Worm (Caenorhabditis elegans): ENCODE data around the gene lin-49.

lin-49 gene

DNA sequence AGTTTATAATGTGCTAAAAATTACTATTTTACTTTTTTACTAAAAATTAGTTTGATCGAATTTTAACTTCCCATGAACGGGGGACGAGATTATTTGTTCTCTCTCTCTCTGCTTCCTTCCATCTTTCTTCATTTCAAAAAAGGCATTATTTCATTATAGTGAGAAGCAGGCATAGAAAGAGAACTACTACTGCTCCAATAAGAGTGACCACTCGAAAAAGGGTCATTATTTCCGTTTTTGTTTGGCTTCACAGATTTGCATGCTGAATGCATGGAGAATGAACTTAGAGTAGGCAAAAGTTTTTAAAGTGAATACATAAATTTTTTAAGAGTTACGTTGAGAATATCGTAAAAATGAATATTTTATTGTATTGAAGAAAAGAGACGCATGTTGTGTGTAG lies 49.8 kb upstream of the lin-49 start:
- TF ChIP-seq lin-39 (tag; optimal IDR thresholded peaks at IDR 0.05) (no peak), mdl-1 (tag; optimal IDR thresholded peaks at IDR 0.05) (no peak), nhr-11 (tag; optimal IDR thresholded peaks at IDR 0.05) (no peak), elt-3 (tag; optimal IDR thresholded peaks at IDR 0.05) (no peak), unc-55 (GFP tag; optimal IDR thresholded peaks at IDR 0.05) (no peak), crh-2 (tag; optimal IDR thresholded peaks at IDR 0.05) (no peak), ama-1 (optimal IDR thresholded peaks at IDR 0.05) (no peak), nhr-10 (tag; optimal IDR thresholded peaks at IDR 0.05) (no peak), sem-4 (tag; optimal IDR thresholded peaks at IDR 0.05) (no peak)

DNA sequence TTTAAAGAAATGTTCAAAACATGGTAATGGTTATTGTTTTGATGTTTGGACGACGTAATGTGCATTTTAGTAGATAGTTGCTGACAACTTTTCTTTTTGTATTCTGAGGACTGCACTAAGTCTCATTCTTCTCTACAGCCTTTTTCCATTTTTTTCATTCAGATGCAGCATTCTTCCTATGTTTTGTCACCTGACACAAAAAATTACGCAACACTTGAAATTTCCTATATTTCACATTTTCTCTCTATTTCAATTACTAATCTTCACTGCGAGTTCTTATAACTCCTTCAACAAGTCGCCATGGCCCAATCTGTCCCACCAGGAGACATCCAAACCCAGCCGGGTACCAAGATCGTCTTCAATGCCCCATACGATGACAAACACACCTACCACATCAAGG lies 49.3 kb upstream of the lin-49 start, which contains the start of gene Y59H11AM.1:
TSS of gene Y59H11AM.1 (plus strand) at position 301 of the 400 bp plus-strand sequence.
- no peak for TF ChIP-seq peb-1 (tag; optimal IDR thresholded peaks at IDR 0.05)
- TF ChIP-seq nhr-23 (tag; optimal IDR thresholded peaks at IDR 0.05), result no peak
- TF ChIP-seq F13H6.1 (tag; optimal IDR thresholded peaks at IDR 0.05), result no peak
- TF ChIP-seq ama-1 (optimal IDR thresholded peaks at IDR 0.05), result no peak
- TF ChIP-seq sma-9 (GFP tag; optimal IDR thresholded peaks at IDR 0.05), result no peak
- TF ChIP-seq sma-9 (tag; optimal IDR thresholded peaks at IDR 0.05), result no peak
- no peak for TF ChIP-seq mab-5 (tag; optimal IDR thresholded peaks at IDR 0.05)
- TF ChIP-seq sem-4 (tag; optimal IDR thresholded peaks at IDR 0.05), result no peak
- TF ChIP-seq crh-2 (tag; optimal IDR thresholded peaks at IDR 0.05), result no peak
- TF ChIP-seq ztf-1 (GFP tag; conservative IDR thresholded peaks at IDR 0.05), result no peak

DNA sequence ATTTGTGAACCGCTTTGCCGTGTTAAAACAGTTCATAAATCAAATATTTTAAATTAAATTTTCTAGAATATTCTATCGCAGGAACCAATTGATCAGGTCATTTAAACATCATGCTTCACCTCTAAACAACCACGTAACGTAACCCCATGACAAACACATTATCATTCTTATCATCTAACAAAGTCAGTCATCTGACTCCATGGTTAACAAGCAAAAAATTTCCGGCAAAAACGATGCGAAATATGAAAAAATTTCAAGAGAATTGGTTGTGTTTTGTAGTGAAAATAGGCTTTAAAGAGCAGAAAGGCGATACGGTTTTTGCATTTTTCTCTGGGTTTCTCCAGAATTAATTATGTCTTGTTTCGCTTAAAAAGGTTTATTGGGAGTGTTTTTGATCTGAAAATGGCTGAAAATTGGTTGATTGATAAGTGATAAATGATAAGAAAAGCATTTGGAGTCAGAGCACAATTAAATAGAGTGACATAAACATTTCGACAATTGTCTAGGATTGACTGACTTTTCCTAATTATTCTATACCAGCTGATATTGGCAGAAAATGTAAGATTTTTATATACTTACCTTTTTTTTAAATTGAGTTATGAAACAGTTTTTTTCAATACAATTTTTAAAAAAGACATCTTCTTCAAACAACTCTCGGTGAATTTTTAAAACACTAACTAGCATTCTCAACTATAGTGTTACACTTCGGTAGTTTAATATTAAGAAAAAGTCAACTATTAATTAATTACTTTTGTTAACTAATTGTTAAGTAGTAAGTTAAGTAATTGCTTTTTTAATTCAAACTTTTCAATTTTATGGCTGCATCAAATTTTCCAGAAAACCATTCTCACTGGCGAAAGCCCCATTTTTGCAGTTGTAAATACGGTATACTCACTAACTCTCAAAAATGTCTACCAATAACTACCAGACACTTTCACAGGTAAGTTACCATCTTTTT lies 35.1 kb upstream of the lin-49 start, which contains the start of gene catp-7:
TSS of gene catp-7 (plus strand) at position 908 of the 958 bp plus-strand sequence.
- peak; percentile 56 for TF ChIP-seq fos-1 (tag; optimal IDR thresholded peaks at IDR 0.05)
- no peak for TF ChIP-seq ztf-1 (GFP tag; conservative IDR thresholded peaks at IDR 0.05)
- peak; percentile 23 for TF ChIP-seq nhr-129 (tag; optimal IDR thresholded peaks at IDR 0.05)
- TF ChIP-seq aly-2 (tag; optimal IDR thresholded peaks at IDR 0.05), result no peak
- TF ChIP-seq C34F6.9 (tag; optimal IDR thresholded peaks at IDR 0.05), result no peak
- peak; percentile 43 for TF ChIP-seq gmeb-1 (tag; optimal IDR thresholded peaks at IDR 0.05)
- no peak for TF ChIP-seq mdl-1 (tag; optimal IDR thresholded peaks at IDR 0.05)
- no peak for TF ChIP-seq snpc-4 (tag; optimal IDR thresholded peaks at IDR 0.05)
- TF ChIP-seq F13H6.1 (tag; optimal IDR thresholded peaks at IDR 0.05), result peak; percentile 6
- no peak for TF ChIP-seq R02D3.7 (tag; optimal IDR thresholded peaks at IDR 0.05)
- no peak for TF ChIP-seq lin-13 (GFP tag; optimal IDR thresholded peaks at IDR 0.05)
- no peak for TF ChIP-seq nhr-237 (tag; optimal IDR thresholded peaks at IDR 0.05)
- TF ChIP-seq sma-9 (GFP tag; optimal IDR thresholded peaks at IDR 0.05), result no peak
- no peak for TF ChIP-seq sma-9 (tag; optimal IDR thresholded peaks at IDR 0.05)
- TF ChIP-seq crh-2 (tag; optimal IDR thresholded peaks at IDR 0.05), result peak; percentile 77
- TF ChIP-seq sma-3 (GFP tag; optimal IDR thresholded peaks at IDR 0.05), result peak; percentile 25
- TF ChIP-seq unc-62 (GFP tag; optimal IDR thresholded peaks at IDR 0.05), result no peak
- no peak for TF ChIP-seq alr-1 (tag; optimal IDR thresholded peaks at IDR 0.05)
- TF ChIP-seq elt-1 (tag; optimal IDR thresholded peaks at IDR 0.05), result no peak
- TF ChIP-seq zag-1 (tag; optimal IDR thresholded peaks at IDR 0.05), result no peak

DNA sequence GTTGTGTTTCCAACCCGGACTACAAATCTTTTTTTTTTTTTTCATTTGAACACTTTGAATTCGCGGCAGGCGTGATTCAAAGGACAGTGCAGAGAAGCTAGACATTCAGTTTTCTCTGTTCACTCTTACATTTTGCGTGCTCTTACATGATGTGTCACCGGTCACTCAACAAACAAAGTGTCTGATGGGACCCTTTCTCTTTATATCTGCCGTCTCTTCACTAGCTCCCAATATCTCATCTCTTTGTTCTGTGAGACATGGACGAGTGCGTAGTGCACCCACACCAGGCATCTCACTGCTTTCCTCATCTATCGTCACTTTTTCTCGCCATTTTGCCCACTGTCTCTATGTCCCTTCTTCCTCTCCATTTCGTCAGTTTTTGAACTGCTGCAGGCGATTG lies 33.4 kb upstream of the lin-49 start:
- TF ChIP-seq egl-27 (tag; optimal IDR thresholded peaks at IDR 0.05), result peak; percentile 58
- no peak for TF ChIP-seq snpc-4 (tag; optimal IDR thresholded peaks at IDR 0.05)
- TF ChIP-seq nhr-237 (tag; optimal IDR thresholded peaks at IDR 0.05), result no peak
- TF ChIP-seq fos-1 (tag; optimal IDR thresholded peaks at IDR 0.05), result peak; percentile 55
- TF ChIP-seq sma-3 (GFP tag; optimal IDR thresholded peaks at IDR 0.05), result no peak
- TF ChIP-seq sem-4 (tag; optimal IDR thresholded peaks at IDR 0.05), result peak; percentile 66
- peak; percentile 94 for TF ChIP-seq sma-9 (GFP tag; optimal IDR thresholded peaks at IDR 0.05)
- TF ChIP-seq sma-9 (tag; optimal IDR thresholded peaks at IDR 0.05), result no peak
- no peak for TF ChIP-seq nhr-25 (tag; optimal IDR thresholded peaks at IDR 0.05)
- peak; percentile 20 to 71 for TF ChIP-seq lsy-2 (tag; optimal IDR thresholded peaks at IDR 0.05)
- TF ChIP-seq unc-55 (GFP tag; optimal IDR thresholded peaks at IDR 0.05), result peak; percentile 25
- no peak for TF ChIP-seq ztf-11 (tag; optimal IDR thresholded peaks at IDR 0.05)
- no peak for TF ChIP-seq R02D3.7 (tag; optimal IDR thresholded peaks at IDR 0.05)
- peak; percentile 1 for TF ChIP-seq ceh-82 (tag; optimal IDR thresholded peaks at IDR 0.05)
- peak; percentile 19 for TF ChIP-seq Y55F3AM.14 (GFP tag; optimal IDR thresholded peaks at IDR 0.05)
- TF ChIP-seq nhr-23 (tag; optimal IDR thresholded peaks at IDR 0.05), result no peak
- peak; percentile 95 for TF ChIP-seq F13H6.1 (tag; optimal IDR thresholded peaks at IDR 0.05)
- peak; percentile 76 for TF ChIP-seq nhr-129 (tag; optimal IDR thresholded peaks at IDR 0.05)
- TF ChIP-seq ztf-4 (tag; optimal IDR thresholded peaks at IDR 0.05), result peak; percentile 35
- TF ChIP-seq nhr-21 (tag; optimal IDR thresholded peaks at IDR 0.05), result peak; percentile 5
- TF ChIP-seq C34F6.9 (tag; optimal IDR thresholded peaks at IDR 0.05), result peak; percentile 39
- TF ChIP-seq aly-2 (tag; optimal IDR thresholded peaks at IDR 0.05), result no peak
- no peak for TF ChIP-seq mab-5 (tag; optimal IDR thresholded peaks at IDR 0.05)
- TF ChIP-seq mdl-1 (tag; optimal IDR thresholded peaks at IDR 0.05), result peak; percentile 19 to 40
- TF ChIP-seq nhr-6 (tag; optimal IDR thresholded peaks at IDR 0.05), result peak; percentile 43
- TF ChIP-seq lin-13 (GFP tag; optimal IDR thresholded peaks at IDR 0.05), result peak; percentile 22
- no peak for TF ChIP-seq nhr-10 (tag; optimal IDR thresholded peaks at IDR 0.05)
- TF ChIP-seq unc-62 (GFP tag; optimal IDR thresholded peaks at IDR 0.05), result peak; percentile 77
- peak; percentile 70 for TF ChIP-seq zag-1 (tag; optimal IDR thresholded peaks at IDR 0.05)
- no peak for TF ChIP-seq skn-1 (tag; optimal IDR thresholded peaks at IDR 0.05)
- no peak for TF ChIP-seq elt-3 (tag; optimal IDR thresholded peaks at IDR 0.05)
- TF ChIP-seq unc-39 (tag; optimal IDR thresholded peaks at IDR 0.05), result no peak
- no peak for TF ChIP-seq ZK546.5 (tag; optimal IDR thresholded peaks at IDR 0.05)
- no peak for TF ChIP-seq nhr-12 (tag; optimal IDR thresholded peaks at IDR 0.05)

Data from whole organism, L2 larva.